Fruit fly (Drosophila melanogaster): Measurements from ENCODE around the gene CG31751.
A peak's percentile ranks its signal among the peaks of the same experiment; 100 is the strongest.

CG31751 gene

dm6 chr2L:18676948-18677820 lies at the start of gene CG31751, which contains the start of gene Mst36Fa (continued):
- no peak for TF ChIP-seq cato (GFP tag; optimal IDR thresholded peaks at IDR 0.05; ENCODE audit: borderline replicate concordance)

- TF ChIP-seq Drgx (GFP tag; IDR thresholded peaks at IDR 0.05) = peak; percentile 82
- TF ChIP-seq Med (GFP tag) = peak; percentile 43
- peak; percentile 18 for TF ChIP-seq nom (GFP tag; optimal IDR thresholded peaks at IDR 0.05)
- no peak for TF ChIP-seq E2f1 (GFP tag; IDR thresholded peaks at IDR 0.05)
- TF ChIP-seq CG5180 (GFP tag; optimal IDR thresholded peaks at IDR 0.05) = no peak
- no peak for TF ChIP-seq Hr78 (GFP tag; optimal IDR thresholded peaks at IDR 0.05)
- 0 out of 2 replicates have a peak, but pooled peaks have one; percentile 4 for TF ChIP-seq Awh (GFP tag; IDR thresholded peaks at IDR 0.05)
- peak; percentile 1 for TF ChIP-seq phol (tag; optimal IDR thresholded peaks at IDR 0.05)
- TF ChIP-seq Oaz (GFP tag; IDR thresholded peaks at IDR 0.05) = no peak
- peak; percentile 11 for TF ChIP-seq gem (tag; optimal IDR thresholded peaks at IDR 0.05)
- 0 out of 3 replicates have a peak, but pooled peaks have one; percentile 9 for TF ChIP-seq ci (GFP tag; IDR thresholded peaks at IDR 0.05)
- peak; percentile 69 for TF ChIP-seq sens (GFP tag)
- TF ChIP-seq row (GFP tag; IDR thresholded peaks at IDR 0.05) = peak; percentile 31; the same call in 1 of the 3 replicates
- peak; percentile 5 for TF ChIP-seq CG11504 (tag; optimal IDR thresholded peaks at IDR 0.05)
- no peak for TF ChIP-seq Dek (tag; optimal IDR thresholded peaks at IDR 0.05)
- no peak for TF ChIP-seq CG3838 (GFP tag; optimal IDR thresholded peaks at IDR 0.05)
Measured at dm6 chr2L:18628104-18628503, 48.9 kb upstream of the CG31751 start.

dm6 chr2L:18629144-18629543 lies 47.9 kb upstream of the CG31751 start:
- TF ChIP-seq CG5953 (GFP tag; IDR thresholded peaks at IDR 0.05) = peak; percentile 30; the same call in 1 of the 2 replicates
- no peak for TF ChIP-seq nerfin-1 (tag; optimal IDR thresholded peaks at IDR 0.05)
- peak; percentile 57; the same call in 1 of the 3 replicates for TF ChIP-seq z (GFP tag; IDR thresholded peaks at IDR 0.05)
- no peak for TF ChIP-seq CG18764 (GFP tag; optimal IDR thresholded peaks at IDR 0.05)
- peak; percentile 31 for TF ChIP-seq da (GFP tag; optimal IDR thresholded peaks at IDR 0.05)
- no peak for TF ChIP-seq lola (GFP tag; optimal IDR thresholded peaks at IDR 0.05)
- peak; percentile 49 for TF ChIP-seq CG7987 (GFP tag; optimal IDR thresholded peaks at IDR 0.05)
- peak; percentile 34 for TF ChIP-seq Med (GFP tag)
- TF ChIP-seq crol (GFP tag; IDR thresholded peaks at IDR 0.05) = peak; percentile 94
- TF ChIP-seq gcm (GFP tag; optimal IDR thresholded peaks at IDR 0.05) = peak; percentile 34
- no peak for TF ChIP-seq Ravus (GFP tag; IDR thresholded peaks at IDR 0.05)
- TF ChIP-seq gsb (GFP tag; IDR thresholded peaks at IDR 0.05) = no peak
- peak; percentile 76 for TF ChIP-seq CG1832 (GFP tag; optimal IDR thresholded peaks at IDR 0.05)
- TF ChIP-seq gsb-n (tag; optimal IDR thresholded peaks at IDR 0.05) = peak; percentile 69
- TF ChIP-seq CG8290 (GFP tag; optimal IDR thresholded peaks at IDR 0.05) = no peak
- TF ChIP-seq CG8290 (tag; optimal IDR thresholded peaks at IDR 0.05) = peak in 1 of 2 experiments; percentile 7
- 0 out of 3 replicates have a peak, but pooled peaks have one; percentile 21 for TF ChIP-seq ci (GFP tag; IDR thresholded peaks at IDR 0.05)
- no peak for TF ChIP-seq zf30C (GFP tag; optimal IDR thresholded peaks at IDR 0.05)
- no peak for TF ChIP-seq CG4854 (GFP tag; optimal IDR thresholded peaks at IDR 0.05)
- TF ChIP-seq chinmo (GFP tag; IDR thresholded peaks at IDR 0.05; ENCODE audit: partially characterized antibody) = 0 out of 4 replicates have a peak, but pooled peaks have one; percentile 59
- TF ChIP-seq vvl (GFP tag; IDR thresholded peaks at IDR 0.05) = peak; percentile 74
- TF ChIP-seq sug (tag; optimal IDR thresholded peaks at IDR 0.05) = peak; percentile 29
- TF ChIP-seq Awh (GFP tag; IDR thresholded peaks at IDR 0.05) = no peak
- TF ChIP-seq cwo (GFP tag; optimal IDR thresholded peaks at IDR 0.05) = peak; percentile 91
- TF ChIP-seq CG7928 (GFP tag; optimal IDR thresholded peaks at IDR 0.05) = no peak
- TF ChIP-seq CG15479 (GFP tag; optimal IDR thresholded peaks at IDR 0.05) = peak; percentile 96
- 0 out of 2 replicates have a peak, but pooled peaks have one; percentile 14 for TF ChIP-seq CG13287 (GFP tag; IDR thresholded peaks at IDR 0.05; ENCODE audit: partially characterized antibody)
- peak in 1 of 2 experiments; percentile 26 for TF ChIP-seq Hr78 (GFP tag; optimal IDR thresholded peaks at IDR 0.05)
- no peak for TF ChIP-seq CG43689 (GFP tag; IDR thresholded peaks at IDR 0.05)
- peak; percentile 55 for TF ChIP-seq sens (GFP tag)
- peak; percentile 46 to 51 for TF ChIP-seq Trl (optimal IDR thresholded peaks at IDR 0.05)
- no peak for TF ChIP-seq Trl (GFP tag; optimal IDR thresholded peaks at IDR 0.05)
- TF ChIP-seq Pdp1 (GFP tag; optimal IDR thresholded peaks at IDR 0.05) = no peak

Measured in whole organism, embryonic.